Worm (Caenorhabditis elegans) whole organism, L4 larva: ENCODE results near the gene ugt-24.
A peak's percentile ranks its signal among the peaks of the same experiment; 100 is the strongest.

Source experiments
- D1046.2 ChIP-seq: fragments of 200-800 bp; sonication (Bioruptor generic); IDR thresholded peaks from 2 replicates; pipeline ENCODE4 v1.3.6; 2022; ENCODE audit warnings: missing genetic modification characterization, missing compliant biosample characterization
- F37D6.2 ChIP-seq: sonication (generic microtip); optimal IDR thresholded peaks from 2 replicates; lab custom pipeline; 2016; ENCODE audit warnings: mild to moderate bottlenecking, missing genetic modification characterization, missing compliant biosample characterization
- F44E2.7 ChIP-seq: fragments of 200-800 bp; sonication (Bioruptor generic); IDR thresholded peaks from 2 replicates; pipeline ENCODE4 v2.1.2; 2022; ENCODE audit warnings: missing genetic modification characterization, missing compliant biosample characterization
- F49E8.2 ChIP-seq: sonication (generic microtip); optimal IDR thresholded peaks from 2 replicates; lab custom pipeline; 2016; ENCODE audit warnings: missing compliant biosample characterization, mild to moderate bottlenecking, missing genetic modification characterization, borderline replicate concordance
- Y5F2A.4 ChIP-seq: fragments of 200-800 bp; sonication (Bioruptor generic); optimal IDR thresholded peaks from 2 replicates; lab custom pipeline; 2018; ENCODE audit warnings: mild to moderate bottlenecking, missing genetic modification characterization, missing compliant biosample characterization
- aha-1 ChIP-seq: fragments of 150-350 bp; peaks from one replicate; lab custom pipeline; 2014; ENCODE audit warnings: missing biosample characterization, missing genetic modification characterization
- ama-1 ChIP-seq: fragments of 150-350 bp; optimal IDR thresholded peaks from 2 replicates; lab custom pipeline; 2014; ENCODE audit warnings: inconsistent platforms, mixed read lengths
- ceh-20 ChIP-seq: fragments of 200-800 bp; sonication (Bioruptor generic); IDR thresholded peaks from 2 replicates; pipeline ENCODE4 v1.3.6; 2022; ENCODE audit warnings: missing genetic modification reagents, missing genetic modification characterization, missing compliant biosample characterization
- ces-1 ChIP-seq: fragments of 150-350 bp; sonication (generic microtip); optimal IDR thresholded peaks from 4 replicates; lab custom pipeline; 2014; ENCODE audit warnings: missing biosample characterization, missing genetic modification reagents, missing genetic modification characterization
- daf-16 ChIP-seq, 3 experiments: sonication (generic microtip); optimal IDR thresholded peaks; 2 replicates each; lab custom pipeline; 2016 to 2017; ENCODE audit warnings: missing genetic modification characterization in 3 of 3, missing genetic modification reagents in 3 of 3, mild to moderate bottlenecking in 2 of 3, missing compliant biosample characterization in 2 of 3, missing biosample characterization in 1 of 3, moderate library complexity in 1 of 3
- dmd-6 ChIP-seq: fragments of 200-800 bp; sonication (Bioruptor generic); IDR thresholded peaks from 2 replicates; pipeline ENCODE4 v1.3.6; 2022; ENCODE audit warnings: missing genetic modification reagents, missing genetic modification characterization, missing compliant biosample characterization
- dmd-9 ChIP-seq: fragments of 200-800 bp; sonication (Bioruptor generic); IDR thresholded peaks from 2 replicates; pipeline ENCODE4 v1.3.6; 2022; ENCODE audit warnings: missing genetic modification reagents, missing genetic modification characterization, missing compliant biosample characterization
- dpl-1 ChIP-seq: fragments of 150-350 bp; optimal IDR thresholded peaks from 2 replicates; lab custom pipeline; 2014; ENCODE audit warnings: missing biosample characterization, missing genetic modification reagents, missing genetic modification characterization
- dve-1 ChIP-seq: sonication (generic microtip); optimal IDR thresholded peaks from 2 replicates; lab custom pipeline; 2017; ENCODE audit warnings: antibody characterized with exemption, mild to moderate bottlenecking, missing genetic modification characterization, missing compliant biosample characterization; ENCODE audit not compliant: insufficient read depth
- hlh-11 ChIP-seq: fragments of 200-800 bp; sonication (Bioruptor generic); optimal IDR thresholded peaks from 2 replicates; lab custom pipeline; 2018; ENCODE audit warnings: mild to moderate bottlenecking, missing genetic modification characterization, missing compliant biosample characterization
- hlh-30 ChIP-seq: sonication (generic microtip); optimal IDR thresholded peaks from 2 replicates; lab custom pipeline; 2017; ENCODE audit warnings: antibody characterized with exemption, mild to moderate bottlenecking, missing genetic modification characterization, missing compliant biosample characterization; ENCODE audit not compliant: insufficient read depth
- jun-1 ChIP-seq: fragments of 150-350 bp; optimal IDR thresholded peaks from 2 replicates; lab custom pipeline; 2014; ENCODE audit warnings: missing biosample characterization, missing genetic modification reagents, missing genetic modification characterization
- lin-1 ChIP-seq: fragments of 200-800 bp; sonication (Bioruptor generic); IDR thresholded peaks from 2 replicates; pipeline ENCODE4 v1.3.6; 2022; ENCODE audit warnings: missing genetic modification reagents, missing genetic modification characterization, missing compliant biosample characterization
- lin-13 ChIP-seq: fragments of 150-350 bp; optimal IDR thresholded peaks from 2 replicates; lab custom pipeline; 2014; ENCODE audit warnings: missing biosample characterization, missing genetic modification reagents, missing genetic modification characterization
- lin-29 ChIP-seq: fragments of 200-800 bp; sonication (Bioruptor generic); IDR thresholded peaks from 2 replicates; pipeline ENCODE4 v1.3.6; 2022; ENCODE audit warnings: missing genetic modification reagents, missing genetic modification characterization, missing compliant biosample characterization
- lin-38 ChIP-seq: fragments of 200-800 bp; sonication (Bioruptor generic); IDR thresholded peaks from 2 replicates; pipeline ENCODE4 v1.3.6; 2022; ENCODE audit warnings: missing genetic modification reagents, missing genetic modification characterization, missing compliant biosample characterization
- lin-39 ChIP-seq: fragments of 150-350 bp; optimal IDR thresholded peaks from 2 replicates; lab custom pipeline; 2014; ENCODE audit warnings: missing biosample characterization, missing genetic modification reagents, missing genetic modification characterization
- mdt-29 ChIP-seq: fragments of 200-800 bp; sonication (Bioruptor generic); IDR thresholded peaks from 2 replicates; pipeline ENCODE4 v1.3.6; 2022; ENCODE audit warnings: missing genetic modification reagents, missing genetic modification characterization, missing compliant biosample characterization
- mxl-2 ChIP-seq: fragments of 200-800 bp; sonication (Bioruptor generic); conservative IDR thresholded peaks from 2 replicates; pipeline ENCODE4 v1.3.6; 2022; ENCODE audit warnings: missing genetic modification reagents, missing genetic modification characterization, missing compliant biosample characterization
- mxl-3 ChIP-seq: fragments of 200-800 bp; sonication (Bioruptor generic); optimal IDR thresholded peaks from 2 replicates; lab custom pipeline; 2018; ENCODE audit warnings: mild to moderate bottlenecking, missing genetic modification characterization, missing compliant biosample characterization
- nhr-11 ChIP-seq: fragments of 150-350 bp; optimal IDR thresholded peaks from 2 replicates; lab custom pipeline; 2014; ENCODE audit warnings: missing biosample characterization, missing genetic modification characterization
- nhr-28 ChIP-seq: fragments of 150-350 bp; optimal IDR thresholded peaks from 2 replicates; lab custom pipeline; 2014; ENCODE audit warnings: missing biosample characterization, missing genetic modification characterization
- nhr-48 ChIP-seq: sonication (generic microtip); optimal IDR thresholded peaks from 2 replicates; lab custom pipeline; 2016; ENCODE audit warnings: mild to moderate bottlenecking, missing genetic modification characterization, missing compliant biosample characterization
- nhr-6 ChIP-seq: fragments of 150-350 bp; optimal IDR thresholded peaks from 2 replicates; lab custom pipeline; 2014; ENCODE audit warnings: missing biosample characterization, missing genetic modification characterization
- nhr-76 ChIP-seq: fragments of 150-350 bp; optimal IDR thresholded peaks from 2 replicates; lab custom pipeline; 2014; ENCODE audit warnings: missing biosample characterization, missing genetic modification characterization
- pqm-1 ChIP-seq: sonication (generic microtip); optimal IDR thresholded peaks from 2 replicates; lab custom pipeline; 2017; ENCODE audit warnings: missing biosample characterization, missing genetic modification characterization
- sdz-12 ChIP-seq: fragments of 200-800 bp; sonication (Bioruptor generic); optimal IDR thresholded peaks from 2 replicates; lab custom pipeline; 2018; ENCODE audit warnings: mild to moderate bottlenecking, missing genetic modification characterization, missing compliant biosample characterization
- set-16 ChIP-seq: fragments of 200-800 bp; sonication (Bioruptor generic); IDR thresholded peaks from 2 replicates; pipeline ENCODE4 v1.3.6; 2022; ENCODE audit warnings: missing genetic modification reagents, missing genetic modification characterization, missing compliant biosample characterization
- skn-1 ChIP-seq: fragments of 150-350 bp; optimal IDR thresholded peaks from 2 replicates; lab custom pipeline; 2014; ENCODE audit warnings: missing biosample characterization, missing genetic modification characterization
- spr-1 ChIP-seq: sonication (generic microtip); optimal IDR thresholded peaks from 2 replicates; lab custom pipeline; 2016; ENCODE audit warnings: mild to moderate bottlenecking, missing genetic modification characterization, missing compliant biosample characterization
- unc-130 ChIP-seq: sonication (generic microtip); optimal IDR thresholded peaks from 2 replicates; lab custom pipeline; 2016; ENCODE audit warnings: missing genetic modification reagents, missing genetic modification characterization, missing compliant biosample characterization
- unc-62 ChIP-seq, 3 experiments: fragments of 150-350 bp in 1 of 3; sonication (generic microtip); optimal IDR thresholded peaks in 2 of 3; peaks in 1 of 3; 1 replicate in 1 of 3; 2 replicates in 2 of 3; lab custom pipeline; 2014 to 2017; ENCODE audit warnings: missing biosample characterization in 3 of 3, missing genetic modification characterization in 3 of 3, missing genetic modification reagents in 3 of 3, missing genotype in 1 of 3
- zag-1 ChIP-seq: fragments of 150-350 bp; optimal IDR thresholded peaks from 2 replicates; lab custom pipeline; 2014; ENCODE audit warnings: missing biosample characterization, missing genetic modification characterization

Gene ugt-24

ce11 chrIV:6232769-6233290 lies 22.3 kb upstream of the ugt-24 start, which contains the start of gene F58F9.3:
Gene F58F9.3 (plus strand): TSS chrIV:6233240.
- TF ChIP-seq jun-1 (no peak), ceh-20 (GFP tag; lab: Robert Waterston, UW) (no peak), F37D6.2 (no peak), nhr-28 (peak; percentile 48), lin-39 (no peak), mdt-29 (no peak), sdz-12 (GFP tag; lab: Kevin White, UChicago) (no peak), dmd-6 (GFP tag; lab: Robert Waterston, UW) (peak; percentile 25; the same call in 1 of the 2 replicates), mxl-3 (GFP tag; lab: Kevin White, UChicago) (no peak), nhr-76 (tag; lab: Kevin White, UChicago) (no peak), F49E8.2 (no peak), nhr-48 (tag; lab: Kevin White, UChicago) (no peak), mxl-2 (GFP tag; lab: Robert Waterston, UW) (no peak), daf-16 (GFP tag; optimal IDR thresholded peaks at IDR 0.05; lab: Kevin White, UChicago) (no peak), daf-16 (tag; optimal IDR thresholded peaks at IDR 0.05; lab: Kevin White, UChicago) (peak; percentile 79), lin-13 (GFP tag; lab: Kevin White, UChicago) (no peak), D1046.2 (GFP tag; lab: Robert Waterston, UW) (no peak), nhr-6 (tag; lab: Kevin White, UChicago) (no peak), unc-130 (GFP tag; lab: Kevin White, UChicago) (no peak), unc-62 (GFP tag; optimal IDR thresholded peaks at IDR 0.05 in 1 of 2; lab: Kevin White, UChicago) (peak in 1 of 2 experiments; percentile 88), unc-62 (tag; optimal IDR thresholded peaks at IDR 0.05; lab: Kevin White, UChicago) (no peak), aha-1 (tag; lab: Kevin White, UChicago) (peak; percentile 73), ama-1 (lab: Kevin White, UChicago) (no peak), Y5F2A.4 (GFP tag; lab: Kevin White, UChicago) (no peak), lin-38 (GFP tag; lab: Robert Waterston, UW) (no peak), F44E2.7 (GFP tag; lab: Robert Waterston, UW) (no peak), dve-1 (tag; lab: Kevin White, UChicago) (peak; percentile 30), dpl-1 (no peak), hlh-30 (tag; lab: Kevin White, UChicago) (no peak), hlh-11 (tag; lab: Kevin White, UChicago) (no peak), pqm-1 (peak; percentile 52), dmd-9 (GFP tag; lab: Robert Waterston, UW) (no peak), nhr-11 (tag; lab: Kevin White, UChicago) (no peak), zag-1 (tag; lab: Kevin White, UChicago) (no peak), ces-1 (GFP tag; lab: Kevin White, UChicago) (no peak)

ce11 chrIV:6230560-6231073 lies 20.1 kb upstream of the ugt-24 start, which contains the start of gene F58F9.4:
Gene F58F9.4 (plus strand): TSS chrIV:6231023.
- TF ChIP-seq set-16 (GFP tag; lab: Robert Waterston, UW), result no peak
- TF ChIP-seq skn-1 (tag; lab: Kevin White, UChicago), result no peak
- no peak for TF ChIP-seq daf-16 (GFP tag; optimal IDR thresholded peaks at IDR 0.05; lab: Kevin White, UChicago)
- TF ChIP-seq daf-16 (tag; optimal IDR thresholded peaks at IDR 0.05; lab: Kevin White, UChicago), result peak; percentile 31
- TF ChIP-seq dpl-1, result no peak
- no peak for TF ChIP-seq spr-1
- peak; percentile 28 for TF ChIP-seq nhr-28
- TF ChIP-seq pqm-1, result peak; percentile 41
- no peak for TF ChIP-seq lin-29 (GFP tag; lab: Robert Waterston, UW)
- peak; percentile 37; the same call in 1 of the 2 replicates for TF ChIP-seq dmd-6 (GFP tag; lab: Robert Waterston, UW)
- TF ChIP-seq lin-1 (GFP tag; lab: Robert Waterston, UW), result no peak
- TF ChIP-seq, all 104 proteins: peak for 4
